Fruit fly (Drosophila melanogaster): ENCODE measurements around the gene Meltrin.
A peak's percentile ranks its signal among the peaks of the same experiment; 100 is the strongest.

Meltrin gene

dm6 chr3R:14740658-14741191 is 43.6 kb upstream of the Meltrin start (continued):
- peak; percentile 75; the same call in 3 of the 4 replicates for TF ChIP-seq Gug (GFP tag; IDR thresholded peaks at IDR 0.05)
- no peak for TF ChIP-seq CG8388 (GFP tag; optimal IDR thresholded peaks at IDR 0.05)
- TF ChIP-seq org-1 (GFP tag; optimal IDR thresholded peaks at IDR 0.05), result peak; percentile 29
- TF ChIP-seq CG3995 (GFP tag; optimal IDR thresholded peaks at IDR 0.05), result peak; percentile 47
- TF ChIP-seq CG11560 (tag; IDR thresholded peaks at IDR 0.05), result no peak
- TF ChIP-seq zen (tag; optimal IDR thresholded peaks at IDR 0.05), result peak; percentile 88
- peak; percentile 27 for TF ChIP-seq CG8281 (tag; optimal IDR thresholded peaks at IDR 0.05)
- peak; percentile 15; the same call in 1 of the 2 replicates for TF ChIP-seq toy (GFP tag; IDR thresholded peaks at IDR 0.05)
- peak; percentile 66; the same call in 1 of the 3 replicates for TF ChIP-seq CG34422 (GFP tag; IDR thresholded peaks at IDR 0.05)
- TF ChIP-seq Chrac-16 (GFP tag; optimal IDR thresholded peaks at IDR 0.05), result no peak
- no peak for TF ChIP-seq jigr1 (GFP tag; IDR thresholded peaks at IDR 0.05)
- TF ChIP-seq sr (GFP tag; IDR thresholded peaks at IDR 0.05), result peak; percentile 36; the same call in 1 of the 3 replicates
- TF ChIP-seq btn (GFP tag; optimal IDR thresholded peaks at IDR 0.05), result peak; percentile 6
- TF ChIP-seq hb (GFP tag; IDR thresholded peaks at IDR 0.05; ENCODE audit: partially characterized antibody), result no peak
- TF ChIP-seq bsh (GFP tag; optimal IDR thresholded peaks at IDR 0.05), result peak in 1 of 2 experiments; percentile 42
- peak; percentile 49 for TF ChIP-seq gcm (GFP tag; optimal IDR thresholded peaks at IDR 0.05)
- no peak for TF ChIP-seq Sox100B (GFP tag; optimal IDR thresholded peaks at IDR 0.05)
- peak; percentile 59; the same call in 1 of the 3 replicates for TF ChIP-seq CG6175 (GFP tag; IDR thresholded peaks at IDR 0.05)
- TF ChIP-seq fd3F (GFP tag; optimal IDR thresholded peaks at IDR 0.05), result peak; percentile 16
- TF ChIP-seq scrt (GFP tag; optimal IDR thresholded peaks at IDR 0.05), result no peak
- peak; percentile 62 for TF ChIP-seq NfI (GFP tag; optimal IDR thresholded peaks at IDR 0.05)
- TF ChIP-seq nmo (GFP tag; optimal IDR thresholded peaks at IDR 0.05), result peak; percentile 51
- peak; percentile 84 for TF ChIP-seq ken (GFP tag; IDR thresholded peaks at IDR 0.05)
- TF ChIP-seq Bdp1 (GFP tag; optimal IDR thresholded peaks at IDR 0.05), result peak; percentile 76
- TF ChIP-seq CG7745 (tag; optimal IDR thresholded peaks at IDR 0.05), result peak; percentile 79
- peak; percentile 91 for TF ChIP-seq CG3847 (GFP tag; IDR thresholded peaks at IDR 0.05)
- TF ChIP-seq Ada2b (GFP tag; IDR thresholded peaks at IDR 0.05), result peak; percentile 50
- no peak for TF ChIP-seq CG11093 (GFP tag; IDR thresholded peaks at IDR 0.05)
- peak; percentile 78 for TF ChIP-seq kay (GFP tag; optimal IDR thresholded peaks at IDR 0.05)
- peak; percentile 71 for TF ChIP-seq lmd (GFP tag; IDR thresholded peaks at IDR 0.05)
- peak; percentile 84 for TF ChIP-seq CG17912 (GFP tag; optimal IDR thresholded peaks at IDR 0.05)
- peak; percentile 74 for TF ChIP-seq Side (GFP tag; optimal IDR thresholded peaks at IDR 0.05)
- no peak for TF ChIP-seq D19B (GFP tag; optimal IDR thresholded peaks at IDR 0.05)
- peak; percentile 84 for TF ChIP-seq CG2120 (GFP tag; optimal IDR thresholded peaks at IDR 0.05)
- peak; percentile 11 for TF ChIP-seq tup (GFP tag; optimal IDR thresholded peaks at IDR 0.05)
- peak; percentile 65 for TF ChIP-seq Drgx (GFP tag; IDR thresholded peaks at IDR 0.05)
- TF ChIP-seq vvl (GFP tag; IDR thresholded peaks at IDR 0.05), result peak; percentile 80
- TF ChIP-seq CG4707 (GFP tag; optimal IDR thresholded peaks at IDR 0.05), result no peak
- TF ChIP-seq CTCF (GFP tag; optimal IDR thresholded peaks at IDR 0.05), result no peak
- TF ChIP-seq Nf-YA (GFP tag; IDR thresholded peaks at IDR 0.05), result no peak
- no peak for TF ChIP-seq CG7271 (tag; optimal IDR thresholded peaks at IDR 0.05)
- TF ChIP-seq CG32772 (GFP tag; IDR thresholded peaks at IDR 0.05), result no peak
- peak; percentile 54 for TF ChIP-seq eyg (GFP tag; optimal IDR thresholded peaks at IDR 0.05)
- TF ChIP-seq Spps (tag; optimal IDR thresholded peaks at IDR 0.05), result no peak
- peak; percentile 40 for TF ChIP-seq MTF-1 (GFP tag; optimal IDR thresholded peaks at IDR 0.05; ENCODE audit: borderline replicate concordance)
- no peak for TF ChIP-seq CG15011 (GFP tag; optimal IDR thresholded peaks at IDR 0.05)
- TF ChIP-seq schlank (tag; optimal IDR thresholded peaks at IDR 0.05), result peak; percentile 4
- no peak for TF ChIP-seq stc (GFP tag; IDR thresholded peaks at IDR 0.05)
- TF ChIP-seq unc-4 (GFP tag; IDR thresholded peaks at IDR 0.05; ENCODE audit: partially characterized antibody), result no peak
- TF ChIP-seq Dad (GFP tag; optimal IDR thresholded peaks at IDR 0.05), result peak; percentile 44
- peak; percentile 2 for TF ChIP-seq CG15696 (tag; optimal IDR thresholded peaks at IDR 0.05)

All from whole organism, embryonic.